Fruit fly (Drosophila melanogaster): ENCODE measurements around the gene Fadd.

Fadd gene

dm6 chr3R:22025320-22025719 lies 8.9 kb upstream of the Fadd start, which contains the start of gene CG6028 (continued):
- TF ChIP-seq kah (GFP tag; optimal IDR thresholded peaks at IDR 0.05), result no peak
- TF ChIP-seq CG6272 (GFP tag; IDR thresholded peaks at IDR 0.05), result no peak
- no peak for TF ChIP-seq CG5953 (GFP tag; IDR thresholded peaks at IDR 0.05)
- TF ChIP-seq CG14441 (GFP tag; IDR thresholded peaks at IDR 0.05), result peak; percentile 17; the same call in 1 of the 2 replicates
- TF ChIP-seq crc (GFP tag; optimal IDR thresholded peaks at IDR 0.05), result no peak
- no peak for TF ChIP-seq NC2α (GFP tag; optimal IDR thresholded peaks at IDR 0.05)
- TF ChIP-seq luna (GFP tag; optimal IDR thresholded peaks at IDR 0.05), result no peak
- TF ChIP-seq pho (GFP tag; optimal IDR thresholded peaks at IDR 0.05), result no peak
- peak; percentile 18; the same call in 1 of the 2 replicates for TF ChIP-seq CG42726 (GFP tag; IDR thresholded peaks at IDR 0.05; ENCODE audit: partially characterized antibody)
- no peak for TF ChIP-seq CkIIα-i1 (GFP tag; IDR thresholded peaks at IDR 0.05)
- TF ChIP-seq CG15269 (tag; optimal IDR thresholded peaks at IDR 0.05), result peak; percentile 18
- no peak for TF ChIP-seq CG4854 (GFP tag; optimal IDR thresholded peaks at IDR 0.05)
- peak in 1 of 2 experiments; percentile 6 for TF ChIP-seq Hr51 (GFP tag; optimal IDR thresholded peaks at IDR 0.05)
- TF ChIP-seq Eip74EF (GFP tag; optimal IDR thresholded peaks at IDR 0.05), result no peak
- no peak for TF ChIP-seq CG2889 (GFP tag; IDR thresholded peaks at IDR 0.05)
- TF ChIP-seq CG5245 (GFP tag; optimal IDR thresholded peaks at IDR 0.05), result peak; percentile 8
- TF ChIP-seq gcm (GFP tag; optimal IDR thresholded peaks at IDR 0.05), result no peak
- no peak for TF ChIP-seq Mrtf (GFP tag; IDR thresholded peaks at IDR 0.05)
- TF ChIP-seq Atf6 (GFP tag; IDR thresholded peaks at IDR 0.05), result peak; percentile 35; the same call in 1 of the 2 replicates
- TF ChIP-seq her (GFP tag; optimal IDR thresholded peaks at IDR 0.05), result peak; percentile 9
- no peak for TF ChIP-seq Hand (GFP tag; optimal IDR thresholded peaks at IDR 0.05)
- TF ChIP-seq Ravus (GFP tag; IDR thresholded peaks at IDR 0.05), result no peak
- TF ChIP-seq ssp (GFP tag; IDR thresholded peaks at IDR 0.05), result no peak
- no peak for TF ChIP-seq Lpt (GFP tag; optimal IDR thresholded peaks at IDR 0.05)
- TF ChIP-seq CG6813 (GFP tag; optimal IDR thresholded peaks at IDR 0.05), result no peak
- TF ChIP-seq CG2120 (GFP tag; optimal IDR thresholded peaks at IDR 0.05), result peak; percentile 60
- no peak for TF ChIP-seq sc (optimal IDR thresholded peaks at IDR 0.05)
- no peak for TF ChIP-seq sc (GFP tag; optimal IDR thresholded peaks at IDR 0.05)
- TF ChIP-seq dysf (GFP tag; IDR thresholded peaks at IDR 0.05), result no peak
- no peak for TF ChIP-seq TFAM (GFP tag; optimal IDR thresholded peaks at IDR 0.05)
- TF ChIP-seq pita (GFP tag; optimal IDR thresholded peaks at IDR 0.05), result no peak
- TF ChIP-seq Dll (GFP tag; IDR thresholded peaks at IDR 0.05; ENCODE audit: partially characterized antibody), result peak; percentile 29; the same call in 2 of the 4 replicates
- no peak for TF ChIP-seq BtbVII (GFP tag; optimal IDR thresholded peaks at IDR 0.05)
- no peak for TF ChIP-seq CG4360 (GFP tag; IDR thresholded peaks at IDR 0.05)
- TF ChIP-seq Antp (GFP tag; optimal IDR thresholded peaks at IDR 0.05), result peak; percentile 33
- no peak for TF ChIP-seq Six4 (GFP tag; optimal IDR thresholded peaks at IDR 0.05)
- TF ChIP-seq Doc2 (GFP tag; IDR thresholded peaks at IDR 0.05), result no peak
- no peak for TF ChIP-seq Oaz (GFP tag; IDR thresholded peaks at IDR 0.05)
- TF ChIP-seq HmgZ (tag; optimal IDR thresholded peaks at IDR 0.05), result peak; percentile 5
- TF ChIP-seq so (GFP tag; IDR thresholded peaks at IDR 0.05), result 0 out of 3 replicates have a peak, but pooled peaks have one; percentile 26
- no peak for TF ChIP-seq CG4707 (GFP tag; optimal IDR thresholded peaks at IDR 0.05)
- TF ChIP-seq Deaf1 (tag; optimal IDR thresholded peaks at IDR 0.05), result no peak
- peak; percentile 51 for TF ChIP-seq Ets65A (GFP tag)
- TF ChIP-seq Neu2 (GFP tag; optimal IDR thresholded peaks at IDR 0.05; ENCODE audit: borderline replicate concordance), result no peak
- TF ChIP-seq cad (GFP tag; optimal IDR thresholded peaks at IDR 0.05), result no peak
- peak; percentile 27 for TF ChIP-seq CG15514 (GFP tag; optimal IDR thresholded peaks at IDR 0.05)
- no peak for TF ChIP-seq CG4282 (GFP tag; optimal IDR thresholded peaks at IDR 0.05)
- TF ChIP-seq onecut (GFP tag; IDR thresholded peaks at IDR 0.05), result no peak
- TF ChIP-seq pb (GFP tag; optimal IDR thresholded peaks at IDR 0.05), result no peak
- peak; percentile 62 for TF ChIP-seq NFAT (GFP tag; IDR thresholded peaks at IDR 0.05)
- TF ChIP-seq fru (optimal IDR thresholded peaks at IDR 0.05), result no peak
- no peak for TF ChIP-seq gt (GFP tag; IDR thresholded peaks at IDR 0.05)
- no peak for TF ChIP-seq Spps (tag; optimal IDR thresholded peaks at IDR 0.05)

Measured in whole organism, embryonic.